Worm (Caenorhabditis elegans): ENCODE data around the gene smc-6.

smc-6 gene

DNA sequence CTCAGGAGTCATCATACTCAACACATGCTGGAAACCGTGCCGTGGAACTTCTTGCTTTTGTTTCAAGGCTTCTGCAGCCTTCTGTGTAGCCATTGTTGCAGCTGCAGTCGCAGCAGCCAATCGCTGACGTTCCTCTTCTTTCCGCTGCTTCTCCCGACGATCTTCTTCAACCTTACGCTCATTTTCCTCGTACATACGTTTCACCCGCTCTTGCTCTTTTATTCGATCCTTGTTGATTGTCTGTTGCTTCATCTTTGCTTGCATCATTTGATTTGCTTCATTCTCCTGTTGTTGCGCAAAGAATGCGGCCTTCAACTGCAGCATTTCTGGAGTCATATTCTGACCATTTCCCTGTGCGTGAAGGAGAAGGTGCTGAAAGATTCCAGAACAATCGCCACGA is 44.1 kb downstream of the smc-6 start:
- TF ChIP-seq aly-1 (tag; optimal IDR thresholded peaks at IDR 0.05): peak; percentile 63
- no peak for TF ChIP-seq ceh-36 (tag; optimal IDR thresholded peaks at IDR 0.05)

DNA sequence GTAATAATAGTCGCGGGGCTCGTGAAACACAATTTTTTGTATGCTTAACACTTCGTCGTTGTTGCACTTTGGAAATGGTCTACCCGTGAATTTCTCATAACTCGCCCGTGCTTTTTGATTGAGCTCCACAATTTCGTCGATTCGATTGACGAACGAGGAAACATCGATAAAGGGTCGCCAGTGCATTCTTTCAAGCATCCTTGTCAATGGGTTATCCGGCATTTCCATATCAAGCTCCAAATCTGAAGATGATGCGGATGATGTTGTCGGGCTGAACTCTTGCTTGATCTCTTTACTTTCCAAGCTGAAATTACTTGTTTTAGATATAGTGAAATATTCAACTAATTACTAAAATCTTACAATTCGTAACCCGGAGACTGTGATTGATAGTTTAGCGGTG is 49.4 kb downstream of the smc-6 start:
- TF ChIP-seq flt-1 (GFP tag; IDR thresholded peaks at IDR 0.05) (no peak), B0310.2 (tag; optimal IDR thresholded peaks at IDR 0.05) (no peak)

DNA sequence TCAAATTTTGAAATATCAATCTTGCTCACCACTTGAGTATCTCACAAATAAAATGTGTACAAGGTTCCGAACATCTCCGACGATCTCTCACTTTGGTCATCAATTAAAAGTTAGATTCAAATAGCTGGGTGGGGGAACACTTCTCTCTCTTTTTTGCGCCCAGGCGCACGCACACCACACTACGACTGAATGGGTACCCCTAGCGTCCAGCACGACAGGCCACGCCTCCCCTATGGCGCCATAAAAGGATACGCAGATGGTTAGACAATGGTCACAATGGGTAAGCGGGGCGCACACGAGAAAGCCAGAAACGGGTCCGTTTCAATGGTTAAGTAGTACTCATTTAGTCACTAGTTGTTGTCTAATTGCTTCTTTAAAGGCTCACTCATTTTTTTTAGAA is 51.4 kb downstream of the smc-6 start:
- TF ChIP-seq flt-1 (GFP tag; IDR thresholded peaks at IDR 0.05) (no peak), scrt-1 (GFP tag; IDR thresholded peaks at IDR 0.05) (no peak), tbx-11 (GFP tag; IDR thresholded peaks at IDR 0.05) (no peak), ceh-13 (GFP tag; optimal IDR thresholded peaks at IDR 0.05) (no peak), ama-1 (optimal IDR thresholded peaks at IDR 0.05) (no peak), sea-1 (GFP tag; conservative IDR thresholded peaks at IDR 0.05) (0 out of 2 replicates have a peak, but pooled peaks have one; percentile 9), B0310.2 (tag; optimal IDR thresholded peaks at IDR 0.05) (peak; percentile 8), tra-4 (tag; optimal IDR thresholded peaks at IDR 0.05) (no peak), hmg-4 (GFP tag; optimal IDR thresholded peaks at IDR 0.05) (peak; percentile 3), hmbx-1 (tag; optimal IDR thresholded peaks at IDR 0.05) (no peak), aly-1 (tag; optimal IDR thresholded peaks at IDR 0.05) (no peak)
